Worm (Caenorhabditis elegans): ENCODE results near the gene clec-254.
"Not testable (repeated sequence)": the region's sequence is repeated elsewhere in the genome, so short reads cannot be mapped to it uniquely, and the experiment has no call there.

clec-254 gene

DNA sequence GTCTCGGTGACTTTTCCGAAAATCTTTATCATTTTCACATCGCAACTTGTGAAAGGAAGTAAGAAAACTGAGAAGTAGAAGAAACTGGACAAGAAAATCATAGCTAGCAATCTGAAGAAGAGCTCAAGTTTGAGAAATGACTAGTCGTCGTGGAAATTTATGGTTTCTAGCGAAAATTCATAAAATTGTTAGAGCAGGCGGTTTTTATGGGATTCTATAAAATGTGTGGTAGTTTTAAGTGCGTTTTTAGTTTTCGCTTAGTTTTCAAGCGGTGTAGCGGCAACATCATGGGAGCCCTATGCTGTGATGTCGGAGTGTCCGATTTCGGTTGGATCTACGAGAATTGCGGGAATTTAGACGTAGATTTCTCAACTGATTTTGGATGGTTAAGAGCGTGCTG is at the start of gene clec-254:
Gene clec-254, minus strand, starts transcription at position 101 of the 400 bp plus-strand sequence.
- TF ChIP-seq tbx-2, nhr-76, nhr-12 (tag; optimal IDR thresholded peaks at IDR 0.05): not testable (repeated sequence)

DNA sequence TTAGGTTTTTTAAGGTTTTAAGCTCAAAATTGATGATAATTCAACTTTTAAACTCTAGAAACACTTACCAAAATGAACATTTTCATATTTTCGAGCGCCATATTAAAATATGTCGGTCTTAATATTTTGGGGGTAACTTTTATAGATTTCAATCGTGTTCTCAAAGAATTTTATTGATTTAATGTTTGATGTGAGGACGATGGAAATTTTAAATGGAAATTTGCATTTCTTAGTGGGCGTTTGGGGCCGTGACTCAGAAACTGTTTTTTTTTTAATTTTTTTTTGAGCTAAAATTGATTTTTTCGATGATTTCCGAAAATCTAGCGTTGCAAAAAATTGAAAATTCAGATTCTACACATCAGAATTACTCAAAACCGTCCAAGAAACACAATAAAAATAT is 49.0 kb upstream of the clec-254 start, which contains the start of gene C54E10.10:
Gene C54E10.10, minus strand, starts transcription at position 101 of the 400 bp plus-strand sequence.
- TF ChIP-seq C04F5.9 (tag; optimal IDR thresholded peaks at IDR 0.05) (no peak), mep-1 (tag; optimal IDR thresholded peaks at IDR 0.05) (no peak), efl-1 (optimal IDR thresholded peaks at IDR 0.05) (no peak), efl-1 (GFP tag; optimal IDR thresholded peaks at IDR 0.05 in 1 of 2) (peak in 1 of 2 experiments; percentile 16)

DNA sequence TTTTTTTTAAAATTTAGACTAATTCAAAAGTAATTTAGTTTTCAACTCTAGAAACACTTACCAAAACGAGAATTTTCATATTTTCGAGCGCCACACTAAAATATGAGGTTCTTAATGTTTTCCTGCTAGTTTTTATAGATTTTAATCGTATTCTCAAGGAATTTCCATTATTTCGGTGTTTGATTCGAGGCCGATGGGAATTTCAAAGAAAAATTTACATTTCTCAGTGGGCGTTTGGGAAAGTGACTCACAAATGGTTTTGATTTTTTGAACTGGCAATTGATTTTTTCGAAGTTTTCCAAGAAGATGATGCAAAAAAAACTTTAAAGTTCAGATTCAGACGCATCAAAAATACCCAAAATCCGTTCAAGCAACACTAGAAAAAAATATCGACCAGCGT is 47.8 kb upstream of the clec-254 start, which contains the start of gene C54E10.11:
Gene C54E10.11, minus strand, starts transcription at position 101 of the 400 bp plus-strand sequence.
- no peak for TF ChIP-seq nhr-85 (tag)
- TF ChIP-seq ztf-4 (tag; optimal IDR thresholded peaks at IDR 0.05): no peak
- TF ChIP-seq Y116A8C.19 (tag; optimal IDR thresholded peaks at IDR 0.05; ENCODE audit: borderline replicate concordance): no peak
- no peak for TF ChIP-seq sox-4 (tag; optimal IDR thresholded peaks at IDR 0.05)
- TF ChIP-seq efl-3 (GFP tag; optimal IDR thresholded peaks at IDR 0.05): no peak
- TF ChIP-seq nhr-47 (tag; optimal IDR thresholded peaks at IDR 0.05): no peak
- no peak for TF ChIP-seq zip-4 (GFP tag; optimal IDR thresholded peaks at IDR 0.05)
- no peak for TF ChIP-seq nhr-11 (tag; optimal IDR thresholded peaks at IDR 0.05)
- no peak for TF ChIP-seq nhr-237 (tag; optimal IDR thresholded peaks at IDR 0.05)
- no peak for TF ChIP-seq ceh-88 (GFP tag; IDR thresholded peaks at IDR 0.05)
- no peak for TF ChIP-seq vab-15 (tag; optimal IDR thresholded peaks at IDR 0.05)
- no peak for TF ChIP-seq hlh-4 (tag; optimal IDR thresholded peaks at IDR 0.05)

DNA sequence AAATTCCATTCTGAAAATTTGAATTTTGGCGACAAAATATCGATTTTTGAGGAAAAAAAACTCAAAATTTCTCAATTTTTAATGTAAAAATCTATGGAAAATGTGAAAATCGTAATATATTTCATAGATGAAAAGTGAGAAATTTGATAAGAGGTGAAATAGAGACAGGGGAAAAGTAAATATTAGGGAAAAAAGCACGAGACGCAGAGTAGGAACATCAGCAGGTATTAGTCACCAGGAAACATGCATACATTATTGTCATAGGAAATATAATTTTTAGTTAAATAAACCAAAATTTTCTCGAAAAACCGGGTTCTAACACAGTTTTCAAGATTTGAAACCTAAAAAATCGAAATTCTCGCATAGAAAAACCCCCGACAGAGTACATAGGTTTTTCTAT is 46.6 kb upstream of the clec-254 start, which contains the start of gene nhr-170:
Gene nhr-170, minus strand, starts transcription at position 16 of the 400 bp plus-strand sequence.
- TF ChIP-seq ztf-11 (tag; optimal IDR thresholded peaks at IDR 0.05): no peak
- no peak for TF ChIP-seq hpl-2 (GFP tag; optimal IDR thresholded peaks at IDR 0.05)
- no peak for TF ChIP-seq lin-39 (tag; optimal IDR thresholded peaks at IDR 0.05)
- no peak for TF ChIP-seq lsy-2 (tag; optimal IDR thresholded peaks at IDR 0.05)
- TF ChIP-seq blmp-1 (tag; optimal IDR thresholded peaks at IDR 0.05): no peak
- TF ChIP-seq swsn-7 (tag; optimal IDR thresholded peaks at IDR 0.05): no peak
- no peak for TF ChIP-seq ceh-63 (GFP tag; optimal IDR thresholded peaks at IDR 0.05)
- no peak for TF ChIP-seq efl-1 (optimal IDR thresholded peaks at IDR 0.05)
- TF ChIP-seq efl-1 (GFP tag; optimal IDR thresholded peaks at IDR 0.05 in 1 of 2): no peak
- no peak for TF ChIP-seq ztf-4 (tag; optimal IDR thresholded peaks at IDR 0.05)
- no peak for TF ChIP-seq vab-15 (tag; optimal IDR thresholded peaks at IDR 0.05)
- no peak for TF ChIP-seq ceh-8 (GFP tag; optimal IDR thresholded peaks at IDR 0.05)
- no peak for TF ChIP-seq C34B4.2 (tag; optimal IDR thresholded peaks at IDR 0.05)
- no peak for TF ChIP-seq pax-3 (tag; optimal IDR thresholded peaks at IDR 0.05)
- no peak for TF ChIP-seq unc-62 (GFP tag; optimal IDR thresholded peaks at IDR 0.05)
- no peak for TF ChIP-seq jun-1 (tag; optimal IDR thresholded peaks at IDR 0.05)

DNA sequence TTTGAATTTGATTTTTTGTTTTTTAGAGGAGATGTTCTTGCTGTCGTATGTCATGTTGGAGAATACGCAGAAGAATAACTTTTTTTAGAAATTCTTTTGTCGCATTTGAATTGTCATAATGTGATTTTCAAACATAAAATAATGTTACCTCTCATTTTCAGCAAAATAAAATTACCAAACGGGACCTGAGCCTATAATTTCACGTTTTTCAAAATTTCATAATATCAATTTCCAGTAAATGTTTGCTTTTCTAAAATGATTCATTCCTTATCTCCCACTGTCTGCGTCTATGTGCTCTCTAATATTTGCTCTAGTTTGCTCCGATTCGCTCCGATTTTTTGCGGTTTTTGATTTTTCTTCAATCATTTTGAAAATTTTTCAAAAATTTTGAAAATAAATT is 36.4 kb upstream of the clec-254 start, which contains the start of gene nhr-231:
Gene nhr-231, plus strand, starts transcription at position 301 of the 400 bp plus-strand sequence.
- TF ChIP-seq tlp-1 (tag; optimal IDR thresholded peaks at IDR 0.05) (no peak), ceh-8 (GFP tag; optimal IDR thresholded peaks at IDR 0.05) (no peak), nhr-28 (tag; optimal IDR thresholded peaks at IDR 0.05) (no peak)

- TF ChIP-seq nhr-84 (tag; optimal IDR thresholded peaks at IDR 0.05) (no peak), mep-1 (tag; optimal IDR thresholded peaks at IDR 0.05) (no peak), nhr-19 (GFP tag; conservative IDR thresholded peaks at IDR 0.05) (no peak), zip-4 (GFP tag; optimal IDR thresholded peaks at IDR 0.05) (peak; percentile 36), unc-62 (GFP tag; optimal IDR thresholded peaks at IDR 0.05) (no peak), lin-14 (GFP tag; optimal IDR thresholded peaks at IDR 0.05) (no peak)
Observed at ce11 chrV:18787417-18787918, 33.2 kb upstream of the clec-254 start, which contains the start of gene Y17D7B.2. Gene Y17D7B.2, plus strand, starts transcription at chrV:18787739.
